Fruit fly (Drosophila melanogaster) whole organism, prepupa: Measurements from ENCODE around the gene eIF2gamma.

Source experiments
- Blimp-1 ChIP-seq: fragments of 200-800 bp; sonication (Bioruptor generic); optimal IDR thresholded peaks from 3 replicates; lab custom pipeline; 2017; ENCODE audit warnings: missing biosample characterization, missing genetic modification characterization, mild to moderate bottlenecking, moderate library complexity, missing genetic modification reagents
- CG10669 ChIP-seq: fragments of 200-800 bp; sonication (Bioruptor generic); optimal IDR thresholded peaks from 3 replicates; lab custom pipeline; 2018; ENCODE audit warnings: missing biosample characterization, mild to moderate bottlenecking, missing genetic modification characterization, moderate library complexity
- CG11294 ChIP-seq: fragments of 200-800 bp; sonication (Bioruptor generic); IDR thresholded peaks from 2 replicates; pipeline ENCODE4 v1.3.6; 2022; ENCODE audit warnings: missing biosample characterization, missing genetic modification characterization
- CG11902 ChIP-seq: fragments of 200-800 bp; sonication (Bioruptor generic); optimal IDR thresholded peaks from 3 replicates; lab custom pipeline; 2016; ENCODE audit warnings: missing biosample characterization, missing genetic modification characterization
- CG15336 ChIP-seq: fragments of 200-800 bp; sonication (Bioruptor generic); IDR thresholded peaks from 2 replicates; pipeline ENCODE4 v1.3.6; 2022; ENCODE audit warnings: missing biosample characterization, missing genetic modification characterization
- CG1621 ChIP-seq: fragments of 200-800 bp; sonication (Bioruptor generic); optimal IDR thresholded peaks from 3 replicates; lab custom pipeline; 2018; ENCODE audit warnings: missing biosample characterization, mild to moderate bottlenecking, missing genetic modification characterization
- CG16779 ChIP-seq: fragments of 200-800 bp; sonication (Bioruptor generic); optimal IDR thresholded peaks from 3 replicates; lab custom pipeline; 2017; ENCODE audit warnings: missing biosample characterization, mild to moderate bottlenecking, missing genetic modification characterization
- CG31627 ChIP-seq: fragments of 200-800 bp; sonication (Bioruptor generic); optimal IDR thresholded peaks from 3 replicates; lab custom pipeline; 2016; ENCODE audit warnings: missing biosample characterization, missing genetic modification characterization
- CG32006 ChIP-seq: fragments of 200-800 bp; sonication (Bioruptor generic); optimal IDR thresholded peaks from 3 replicates; lab custom pipeline; 2017; ENCODE audit warnings: missing biosample characterization, mild to moderate bottlenecking, missing genetic modification characterization
- CG3919 ChIP-seq: fragments of 200-800 bp; sonication (Bioruptor generic); optimal IDR thresholded peaks from 3 replicates; lab custom pipeline; 2016; ENCODE audit warnings: missing biosample characterization, missing genetic modification characterization
- CG4318 ChIP-seq: fragments of 200-800 bp; sonication (Bioruptor generic); optimal IDR thresholded peaks from 3 replicates; lab custom pipeline; 2017; ENCODE audit warnings: missing biosample characterization, mild to moderate bottlenecking, missing genetic modification characterization
- CG6276 ChIP-seq: fragments of 200-800 bp; sonication (Bioruptor generic); optimal IDR thresholded peaks from 2 replicates; lab custom pipeline; 2017; ENCODE audit warnings: missing biosample characterization, mild to moderate bottlenecking, missing genetic modification characterization
- CG6792 ChIP-seq: fragments of 200-800 bp; sonication (Bioruptor generic); optimal IDR thresholded peaks from 3 replicates; lab custom pipeline; 2016; ENCODE audit warnings: missing biosample characterization, missing genetic modification characterization
- CG6808 ChIP-seq: fragments of 200-800 bp; sonication (Bioruptor generic); optimal IDR thresholded peaks from 3 replicates; lab custom pipeline; 2017; ENCODE audit warnings: missing biosample characterization, missing genetic modification characterization, mild to moderate bottlenecking, moderate library complexity, missing genetic modification reagents
- CG8632 ChIP-seq: fragments of 200-800 bp; sonication (Bioruptor generic); optimal IDR thresholded peaks from 3 replicates; lab custom pipeline; 2016; ENCODE audit warnings: missing biosample characterization, missing genetic modification characterization
- CG9139 ChIP-seq: fragments of 200-800 bp; sonication (Bioruptor generic); optimal IDR thresholded peaks from 3 replicates; lab custom pipeline; 2017; ENCODE audit warnings: missing biosample characterization, mild to moderate bottlenecking, missing genetic modification characterization
- Eip75B ChIP-seq: fragments of 200-800 bp; sonication (Bioruptor generic); optimal IDR thresholded peaks from 3 replicates; lab custom pipeline; 2016; ENCODE audit warnings: missing biosample characterization, missing genetic modification characterization
- Eip78C ChIP-seq: fragments of 200-800 bp; sonication (Bioruptor generic); peaks from one replicate; lab custom pipeline; 2016; ENCODE audit warnings: missing biosample characterization, missing genetic modification characterization
- Eip93F ChIP-seq: fragments of 200-800 bp; sonication (Bioruptor generic); optimal IDR thresholded peaks from 2 replicates; lab custom pipeline; 2016; ENCODE audit warnings: missing biosample characterization, mild to moderate bottlenecking, missing genetic modification characterization
- Ets21C ChIP-seq: fragments of 200-800 bp; sonication (Bioruptor generic); optimal IDR thresholded peaks from 3 replicates; lab custom pipeline; 2016; ENCODE audit warnings: missing biosample characterization, missing genetic modification characterization
- Gug ChIP-seq: fragments of 200-800 bp; sonication (Bioruptor generic); IDR thresholded peaks from 2 replicates; pipeline ENCODE4 v1.3.6; 2022; ENCODE audit warnings: missing biosample characterization, missing genetic modification characterization
- Hr38 ChIP-seq: sonication (Bioruptor generic); optimal IDR thresholded peaks from 2 replicates; lab custom pipeline; 2016; ENCODE audit warnings: missing biosample characterization, missing genetic modification characterization
- Hr39 ChIP-seq: fragments of 200-800 bp; sonication (Bioruptor generic); optimal IDR thresholded peaks from 2 replicates; lab custom pipeline; 2016; ENCODE audit warnings: missing biosample characterization, missing genetic modification characterization
- Hr4 ChIP-seq: fragments of 200-800 bp; sonication (Bioruptor generic); optimal IDR thresholded peaks from 3 replicates; lab custom pipeline; 2016; ENCODE audit warnings: missing biosample characterization, missing genetic modification characterization
- OdsH ChIP-seq: fragments of 200-800 bp; sonication (Bioruptor generic); optimal IDR thresholded peaks from 3 replicates; lab custom pipeline; 2016; ENCODE audit warnings: missing biosample characterization, missing genetic modification characterization
- Sox102F ChIP-seq: fragments of 200-800 bp; sonication (Bioruptor generic); optimal IDR thresholded peaks from 2 replicates; lab custom pipeline; 2016; ENCODE audit warnings: missing biosample characterization, mild to moderate bottlenecking, missing genetic modification characterization
- Sox14 ChIP-seq: fragments of 200-800 bp; sonication (Bioruptor generic); optimal IDR thresholded peaks from 3 replicates; lab custom pipeline; 2016; ENCODE audit warnings: missing biosample characterization, missing genetic modification characterization
- achi ChIP-seq: fragments of 200-800 bp; sonication (Bioruptor generic); optimal IDR thresholded peaks from 3 replicates; lab custom pipeline; 2016; ENCODE audit warnings: missing biosample characterization, missing genetic modification characterization
- cyc ChIP-seq: fragments of 200-800 bp; sonication (Bioruptor generic); optimal IDR thresholded peaks from 3 replicates; lab custom pipeline; 2016; ENCODE audit warnings: missing biosample characterization, missing genetic modification characterization
- dac ChIP-seq: fragments of 200-800 bp; sonication (Bioruptor generic); optimal IDR thresholded peaks from 2 replicates; lab custom pipeline; 2017; ENCODE audit warnings: missing biosample characterization, mild to moderate bottlenecking, missing genetic modification characterization
- dsx ChIP-seq: fragments of 200-800 bp; optimal IDR thresholded peaks from 3 replicates; lab custom pipeline; 2019; ENCODE audit warnings: missing biosample characterization, mild to moderate bottlenecking, missing genetic modification characterization, moderate library complexity; ENCODE audit not compliant: poor library complexity, severe bottlenecking
- eg ChIP-seq: fragments of 200-800 bp; sonication (Bioruptor generic); IDR thresholded peaks from 3 replicates; pipeline ENCODE4 v1.3.6; 2022; ENCODE audit warnings: missing biosample characterization, missing genetic modification characterization
- esn ChIP-seq: fragments of 200-800 bp; sonication (Bioruptor generic); optimal IDR thresholded peaks from 2 replicates; lab custom pipeline; 2016; ENCODE audit warnings: missing biosample characterization, mild to moderate bottlenecking, missing genetic modification characterization, moderate library complexity
- fd59A ChIP-seq: fragments of 200-800 bp; sonication (Bioruptor generic); optimal IDR thresholded peaks from 2 replicates; lab custom pipeline; 2017; ENCODE audit warnings: missing biosample characterization, mild to moderate bottlenecking, missing genetic modification characterization, missing genetic modification reagents
- fd85E ChIP-seq: fragments of 200-800 bp; sonication (Bioruptor generic); optimal IDR thresholded peaks from 3 replicates; lab custom pipeline; 2016; ENCODE audit warnings: missing biosample characterization, missing genetic modification characterization
- fkh ChIP-seq: fragments of 200-800 bp; sonication (Bioruptor generic); optimal IDR thresholded peaks from 3 replicates; lab custom pipeline; 2017; ENCODE audit warnings: missing biosample characterization, mild to moderate bottlenecking, missing genetic modification characterization, moderate library complexity
- salr ChIP-seq, 2 experiments: fragments of 200-800 bp; sonication (Bioruptor generic); optimal IDR thresholded peaks; 3 replicates each; lab custom pipeline; 2016 to 2018; ENCODE audit warnings: missing biosample characterization in 2 of 2, missing genetic modification characterization in 2 of 2, mild to moderate bottlenecking in 1 of 2
- ss ChIP-seq, 2 experiments: fragments of 200-800 bp; sonication (Bioruptor generic); optimal IDR thresholded peaks; 2 replicates in 1 of 2; 3 replicates in 1 of 2; lab custom pipeline; 2017 to 2018; ENCODE audit warnings: mild to moderate bottlenecking in 2 of 2, missing biosample characterization in 2 of 2, missing genetic modification characterization in 2 of 2, moderate library complexity in 1 of 2
- svp ChIP-seq: fragments of 200-800 bp; sonication (Bioruptor generic); peaks from one replicate; lab custom pipeline; 2016; ENCODE audit warnings: missing biosample characterization, missing genetic modification characterization
- topi ChIP-seq: fragments of 200-800 bp; sonication (Bioruptor generic); optimal IDR thresholded peaks from 3 replicates; lab custom pipeline; 2016; ENCODE audit warnings: missing biosample characterization, missing genetic modification characterization
- vri ChIP-seq: fragments of 200-800 bp; sonication (Bioruptor generic); optimal IDR thresholded peaks from 3 replicates; lab custom pipeline; 2016; ENCODE audit warnings: missing biosample characterization, mild to moderate bottlenecking, missing genetic modification characterization

The eIF2gamma gene

dm6 chr3R:15291551-15292223 lies 28.4 kb upstream of the eIF2gamma start (continued):
- peak in 1 of 2 experiments; percentile 46 for TF ChIP-seq ss (GFP tag; optimal IDR thresholded peaks at IDR 0.05; lab: Kevin White, UChicago)
- TF ChIP-seq Hr4 (GFP tag; lab: Kevin White, UChicago): no peak
- TF ChIP-seq CG31627 (GFP tag; lab: Kevin White, UChicago): no peak
- TF ChIP-seq Sox102F (GFP tag; lab: Kevin White, UChicago): no peak
- no peak for TF ChIP-seq Hr39
- no peak for TF ChIP-seq CG15336 (GFP tag; lab: Robert Waterston, UW)
- no peak for TF ChIP-seq fd85E (GFP tag; lab: Kevin White, UChicago)
- TF ChIP-seq topi: no peak
- TF ChIP-seq, all 60 proteins: peak for 13

dm6 chr3R:15290642-15291118 lies 27.4 kb upstream of the eIF2gamma start, which contains the start of gene CG45218:
Gene CG45218, minus strand, starts transcription at chr3R:15290799.
- TF ChIP-seq salr (GFP tag; optimal IDR thresholded peaks at IDR 0.05; lab: Kevin White, UChicago): peak in 1 of 2 experiments; percentile 0
- no peak for TF ChIP-seq CG6808 (GFP tag; lab: Kevin White, UChicago)
- peak; percentile 4 for TF ChIP-seq CG16779
- TF ChIP-seq OdsH (GFP tag; lab: Kevin White, UChicago): no peak
- TF ChIP-seq Hr4 (GFP tag; lab: Kevin White, UChicago): no peak
- TF ChIP-seq CG31627 (GFP tag; lab: Kevin White, UChicago): no peak
- peak; percentile 51 for TF ChIP-seq vri (GFP tag; lab: Kevin White, UChicago)
- TF ChIP-seq Sox102F (GFP tag; lab: Kevin White, UChicago): peak; percentile 6
- TF ChIP-seq svp (GFP tag; lab: Kevin White, UChicago): peak; percentile 78
- TF ChIP-seq ss (GFP tag; optimal IDR thresholded peaks at IDR 0.05; lab: Kevin White, UChicago): peak; percentile 1 to 61
- peak; percentile 59 for TF ChIP-seq Eip78C (GFP tag; lab: Kevin White, UChicago)
- peak; percentile 25 for TF ChIP-seq CG3919 (GFP tag; lab: Kevin White, UChicago)
- TF ChIP-seq dsx (GFP tag; lab: Kevin White, UChicago): peak; percentile 63
- peak; percentile 7 for TF ChIP-seq CG9139 (GFP tag; lab: Kevin White, UChicago)
- no peak for TF ChIP-seq Ets21C (GFP tag; lab: Kevin White, UChicago)
- TF ChIP-seq CG10669 (GFP tag; lab: Kevin White, UChicago): no peak
- peak; percentile 22 for TF ChIP-seq Sox14 (GFP tag; lab: Kevin White, UChicago)
- TF ChIP-seq CG1621: peak; percentile 14
- no peak for TF ChIP-seq dac (GFP tag; lab: Kevin White, UChicago)

- TF ChIP-seq CG32006 (GFP tag; lab: Kevin White, UChicago) (no peak), fd59A (no peak), CG11902 (no peak), CG3919 (GFP tag; lab: Kevin White, UChicago) (no peak), CG4318 (no peak), topi (no peak), dac (GFP tag; lab: Kevin White, UChicago) (no peak), Eip75B (no peak), eg (GFP tag; lab: Robert Waterston, UW) (no peak), fkh (peak; percentile 70), Eip93F (no peak), Sox102F (GFP tag; lab: Kevin White, UChicago) (no peak), OdsH (GFP tag; lab: Kevin White, UChicago) (no peak), Gug (GFP tag; lab: Robert Waterston, UW) (no peak), CG11294 (GFP tag; lab: Robert Waterston, UW) (no peak), achi (GFP tag; lab: Kevin White, UChicago) (no peak), vri (GFP tag; lab: Kevin White, UChicago) (peak; percentile 47), ss (GFP tag; optimal IDR thresholded peaks at IDR 0.05; lab: Kevin White, UChicago) (no peak), svp (GFP tag; lab: Kevin White, UChicago) (peak; percentile 34), Blimp-1 (GFP tag; lab: Kevin White, UChicago) (no peak), CG6792 (GFP tag; lab: Kevin White, UChicago) (no peak), fd85E (GFP tag; lab: Kevin White, UChicago) (no peak), Ets21C (GFP tag; lab: Kevin White, UChicago) (no peak), CG6276 (GFP tag; lab: Kevin White, UChicago) (no peak), Hr38 (GFP tag; lab: Kevin White, UChicago) (no peak), CG1621 (peak; percentile 15), cyc (GFP tag; lab: Kevin White, UChicago) (no peak), dsx (GFP tag; lab: Kevin White, UChicago) (no peak), CG8632 (GFP tag; lab: Kevin White, UChicago) (no peak), CG15336 (GFP tag; lab: Robert Waterston, UW) (no peak), esn (no peak)
Observed at dm6 chr3R:15289828-15290641, 26.8 kb upstream of the eIF2gamma start.
